Fruit fly (Drosophila melanogaster): ENCODE measurements around the gene CG13606.

Gene CG13606

dm6 chr3R:24141013-24141592 lies 31.3 kb upstream of the CG13606 start, which contains the start of gene Kal1 (continued):
- TF ChIP-seq emc (GFP tag; optimal IDR thresholded peaks at IDR 0.05) (no peak), CG11085 (GFP tag; IDR thresholded peaks at IDR 0.05) (0 out of 2 replicates have a peak, but pooled peaks have one; percentile 39), disco-r (GFP tag; optimal IDR thresholded peaks at IDR 0.05) (no peak), gce (GFP tag; IDR thresholded peaks at IDR 0.05) (peak; percentile 86), Awh (GFP tag; IDR thresholded peaks at IDR 0.05) (peak; percentile 95), CG18619 (GFP tag; optimal IDR thresholded peaks at IDR 0.05) (peak; percentile 81), CG31365 (tag; optimal IDR thresholded peaks at IDR 0.05) (peak; percentile 72), CG3407 (GFP tag; optimal IDR thresholded peaks at IDR 0.05) (peak; percentile 94), CG2678 (tag; optimal IDR thresholded peaks at IDR 0.05) (peak; percentile 92), CG11398 (GFP tag; optimal IDR thresholded peaks at IDR 0.05) (no peak), hkb (optimal IDR thresholded peaks at IDR 0.05) (no peak), hkb (GFP tag; IDR thresholded peaks at IDR 0.05) (peak; percentile 96), bbx (GFP tag; IDR thresholded peaks at IDR 0.05; ENCODE audit: partially characterized antibody) (no peak), Tbp (GFP tag; optimal IDR thresholded peaks at IDR 0.05) (no peak), Antp (GFP tag; optimal IDR thresholded peaks at IDR 0.05) (no peak), MTF-1 (GFP tag; optimal IDR thresholded peaks at IDR 0.05; ENCODE audit: borderline replicate concordance) (peak; percentile 78), pzg (GFP tag; optimal IDR thresholded peaks at IDR 0.05) (no peak), CG1233 (GFP tag; optimal IDR thresholded peaks at IDR 0.05) (peak; percentile 83), Scr (GFP tag; IDR thresholded peaks at IDR 0.05; ENCODE audit: partially characterized antibody) (no peak), cato (GFP tag; optimal IDR thresholded peaks at IDR 0.05; ENCODE audit: borderline replicate concordance) (peak; percentile 78), Hr78 (GFP tag; optimal IDR thresholded peaks at IDR 0.05) (peak in 1 of 2 experiments; percentile 82), H2.0 (GFP tag; IDR thresholded peaks at IDR 0.05) (peak; percentile 90), Lhr (GFP tag; optimal IDR thresholded peaks at IDR 0.05) (peak; percentile 86), CG18764 (GFP tag; optimal IDR thresholded peaks at IDR 0.05) (peak; percentile 81), Bgb (GFP tag; IDR thresholded peaks at IDR 0.05; ENCODE audit: partially characterized antibody) (no peak), CG5180 (GFP tag; optimal IDR thresholded peaks at IDR 0.05) (peak; percentile 85), Adf1 (GFP tag; IDR thresholded peaks at IDR 0.05) (peak; percentile 39), shn (GFP tag; optimal IDR thresholded peaks at IDR 0.05) (no peak), CG14050 (GFP tag; IDR thresholded peaks at IDR 0.05) (peak; percentile 91), CG18599 (GFP tag; optimal IDR thresholded peaks at IDR 0.05) (peak; percentile 92), CG6272 (GFP tag; IDR thresholded peaks at IDR 0.05) (peak; percentile 89), gcm2 (GFP tag; optimal IDR thresholded peaks at IDR 0.05) (peak; percentile 35), dimm (GFP tag; IDR thresholded peaks at IDR 0.05) (peak; percentile 83), CG1832 (GFP tag; optimal IDR thresholded peaks at IDR 0.05) (peak; percentile 9), CG1529 (GFP tag; optimal IDR thresholded peaks at IDR 0.05) (peak; percentile 94), Sox100B (GFP tag; optimal IDR thresholded peaks at IDR 0.05) (peak; percentile 95), CG14965 (GFP tag; optimal IDR thresholded peaks at IDR 0.05; ENCODE audit: borderline replicate concordance) (no peak), vfl (GFP tag; optimal IDR thresholded peaks at IDR 0.05) (no peak), slou (GFP tag; optimal IDR thresholded peaks at IDR 0.05) (peak; percentile 9), CG31224 (GFP tag; IDR thresholded peaks at IDR 0.05) (peak; percentile 44), CG10431 (GFP tag; optimal IDR thresholded peaks at IDR 0.05) (peak; percentile 87), corto (GFP tag; optimal IDR thresholded peaks at IDR 0.05) (peak; percentile 94), pfk (GFP tag; optimal IDR thresholded peaks at IDR 0.05) (no peak), CG4854 (GFP tag; optimal IDR thresholded peaks at IDR 0.05) (peak; percentile 9), CG8290 (GFP tag; optimal IDR thresholded peaks at IDR 0.05) (peak; percentile 78), CG8290 (tag; optimal IDR thresholded peaks at IDR 0.05) (peak in 1 of 2 experiments; percentile 66), CG4404 (GFP tag; IDR thresholded peaks at IDR 0.05) (peak; percentile 63), kni (GFP tag; optimal IDR thresholded peaks at IDR 0.05) (peak; percentile 58), CG1792 (GFP tag; optimal IDR thresholded peaks at IDR 0.05) (no peak), CG2889 (GFP tag; IDR thresholded peaks at IDR 0.05) (peak; percentile 78; the same call in 2 of the 3 replicates)

All from whole organism, embryonic.